Worm (Caenorhabditis elegans) whole organism, L2 larva: ENCODE data around the gene srh-99.
"Not testable (repeated sequence)": the region's sequence is repeated elsewhere in the genome, so short reads cannot be mapped to it uniquely, and the experiment has no call there.

Experiments
- C34F6.9 ChIP-seq: fragments of 150-350 bp; optimal IDR thresholded peaks from 2 replicates; lab custom pipeline; 2014; ENCODE audit warnings: missing biosample characterization, missing genetic modification characterization
- Y55F3AM.14 ChIP-seq: fragments of 200-800 bp; sonication (Bioruptor generic); optimal IDR thresholded peaks from 2 replicates; lab custom pipeline; 2018; ENCODE audit warnings: mild to moderate bottlenecking, missing genetic modification characterization, missing compliant biosample characterization
- ZK546.5 ChIP-seq: sonication (generic microtip); optimal IDR thresholded peaks from 2 replicates; lab custom pipeline; 2017; ENCODE audit warnings: missing biosample characterization, missing genetic modification characterization
- alr-1 ChIP-seq: fragments of 150-350 bp; optimal IDR thresholded peaks from 2 replicates; lab custom pipeline; 2014; ENCODE audit warnings: missing biosample characterization, missing genetic modification characterization
- ama-1 ChIP-seq: fragments of 150-350 bp; optimal IDR thresholded peaks from 2 replicates; lab custom pipeline; 2018; ENCODE audit warnings: inconsistent platforms
- blmp-1 ChIP-seq: sonication (generic microtip); optimal IDR thresholded peaks from 2 replicates; lab custom pipeline; 2017; ENCODE audit warnings: missing genetic modification characterization, mild to moderate bottlenecking, missing compliant biosample characterization, antibody characterized with exemption, moderate library complexity; ENCODE audit not compliant: insufficient read depth
- ceh-16 ChIP-seq: fragments of 150-350 bp; optimal IDR thresholded peaks from 2 replicates; lab custom pipeline; 2014; ENCODE audit warnings: missing biosample characterization, missing genetic modification characterization
- ceh-82 ChIP-seq: fragments of 150-350 bp; optimal IDR thresholded peaks from 2 replicates; lab custom pipeline; 2014; ENCODE audit warnings: missing biosample characterization, missing genetic modification characterization
- crh-2 ChIP-seq: sonication (generic microtip); optimal IDR thresholded peaks from 2 replicates; lab custom pipeline; 2017; ENCODE audit warnings: missing biosample characterization, missing genetic modification characterization
- egl-27 ChIP-seq: sonication (generic microtip); optimal IDR thresholded peaks from 3 replicates; lab custom pipeline; 2017; ENCODE audit warnings: missing biosample characterization, missing genetic modification reagents, missing genetic modification characterization
- elt-1 ChIP-seq: fragments of 150-350 bp; optimal IDR thresholded peaks from 2 replicates; lab custom pipeline; 2014; ENCODE audit warnings: missing biosample characterization, missing genetic modification characterization
- fos-1 ChIP-seq: fragments of 150-350 bp; optimal IDR thresholded peaks from 2 replicates; lab custom pipeline; 2014; ENCODE audit warnings: missing biosample characterization, missing genetic modification characterization
- lin-11 ChIP-seq: fragments of 150-350 bp; sonication (generic microtip); optimal IDR thresholded peaks from 2 replicates; lab custom pipeline; 2014; ENCODE audit warnings: missing biosample characterization, missing genetic modification characterization, inconsistent platforms, mixed read lengths
- lin-13 ChIP-seq: fragments of 150-350 bp; optimal IDR thresholded peaks from 2 replicates; lab custom pipeline; 2014; ENCODE audit warnings: missing biosample characterization, missing genetic modification reagents, missing genetic modification characterization
- lin-39 ChIP-seq: fragments of 150-350 bp; optimal IDR thresholded peaks from 2 replicates; lab custom pipeline; 2014; ENCODE audit warnings: missing biosample characterization, missing genetic modification reagents, missing genetic modification characterization
- lsy-2 ChIP-seq, 2 experiments: fragments of 150-350 bp in 1 of 2; sonication (generic microtip) in 1 of 2; optimal IDR thresholded peaks; 2 replicates each; lab custom pipeline; 2014 to 2017; ENCODE audit warnings: missing biosample characterization in 2 of 2, missing genetic modification characterization in 2 of 2
- mab-5 ChIP-seq: fragments of 150-350 bp; optimal IDR thresholded peaks from 2 replicates; lab custom pipeline; 2014; ENCODE audit warnings: missing biosample characterization, missing genetic modification characterization
- mbf-1 ChIP-seq: sonication (generic microtip); optimal IDR thresholded peaks from 2 replicates; lab custom pipeline; 2017; ENCODE audit warnings: missing biosample characterization, missing genetic modification characterization
- nhr-10 ChIP-seq: sonication (generic microtip); optimal IDR thresholded peaks from 2 replicates; lab custom pipeline; 2017; ENCODE audit warnings: missing biosample characterization, missing genetic modification characterization
- nhr-11 ChIP-seq: fragments of 150-350 bp; optimal IDR thresholded peaks from 2 replicates; lab custom pipeline; 2014; ENCODE audit warnings: missing biosample characterization, missing genetic modification characterization
- nhr-129 ChIP-seq: fragments of 150-350 bp; optimal IDR thresholded peaks from 2 replicates; lab custom pipeline; 2014; ENCODE audit warnings: missing biosample characterization, missing genetic modification characterization
- nhr-21 ChIP-seq: fragments of 150-350 bp; optimal IDR thresholded peaks from 2 replicates; lab custom pipeline; 2014; ENCODE audit warnings: missing biosample characterization, missing genetic modification characterization
- nhr-23 ChIP-seq: fragments of 150-350 bp; optimal IDR thresholded peaks from 2 replicates; lab custom pipeline; 2014; ENCODE audit warnings: missing biosample characterization, missing genetic modification reagents, missing genetic modification characterization
- nhr-237 ChIP-seq: fragments of 150-350 bp; optimal IDR thresholded peaks from 2 replicates; lab custom pipeline; 2014; ENCODE audit warnings: missing biosample characterization, missing genetic modification characterization
- nhr-25 ChIP-seq: fragments of 150-350 bp; sonication (generic microtip); optimal IDR thresholded peaks from 3 replicates; lab custom pipeline; 2014; ENCODE audit warnings: missing biosample characterization, missing genetic modification characterization
- nhr-6 ChIP-seq: fragments of 150-350 bp; optimal IDR thresholded peaks from 2 replicates; lab custom pipeline; 2014; ENCODE audit warnings: missing biosample characterization, missing genetic modification characterization
- peb-1 ChIP-seq: fragments of 150-350 bp; optimal IDR thresholded peaks from 2 replicates; lab custom pipeline; 2014; ENCODE audit warnings: missing biosample characterization, missing genetic modification characterization
- skn-1 ChIP-seq: sonication (generic microtip); optimal IDR thresholded peaks from 2 replicates; lab custom pipeline; 2017; ENCODE audit warnings: missing biosample characterization, missing genetic modification characterization
- sma-3 ChIP-seq: sonication (generic microtip); optimal IDR thresholded peaks from 2 replicates; lab custom pipeline; 2016; ENCODE audit warnings: missing genetic modification reagents, missing genetic modification characterization, missing compliant biosample characterization
- sma-9 ChIP-seq, 2 experiments: fragments of 150-350 bp in 1 of 2; sonication (generic microtip) in 1 of 2; optimal IDR thresholded peaks; 2 replicates each; lab custom pipeline; 2014 to 2016; ENCODE audit warnings: missing genetic modification characterization in 2 of 2, mild to moderate bottlenecking in 1 of 2, missing biosample characterization in 1 of 2, missing compliant biosample characterization in 1 of 2, missing genetic modification reagents in 1 of 2, moderate library complexity in 1 of 2
- unc-55 ChIP-seq: fragments of 150-350 bp; sonication (generic microtip); optimal IDR thresholded peaks from 3 replicates; lab custom pipeline; 2014; ENCODE audit warnings: missing biosample characterization, missing genetic modification reagents, missing genetic modification characterization
- unc-62 ChIP-seq: fragments of 150-350 bp; optimal IDR thresholded peaks from 2 replicates; lab custom pipeline; 2014; ENCODE audit warnings: missing biosample characterization, missing genetic modification reagents, missing genetic modification characterization
- zag-1 ChIP-seq: fragments of 150-350 bp; optimal IDR thresholded peaks from 2 replicates; lab custom pipeline; 2014; ENCODE audit warnings: missing biosample characterization, missing genetic modification characterization
- ztf-11 ChIP-seq: sonication (generic microtip); optimal IDR thresholded peaks from 2 replicates; lab custom pipeline; 2017; ENCODE audit warnings: missing biosample characterization, missing genetic modification characterization
- ztf-4 ChIP-seq: fragments of 150-350 bp; optimal IDR thresholded peaks from 2 replicates; lab custom pipeline; 2014; ENCODE audit warnings: missing biosample characterization, missing genetic modification characterization

Gene srh-99

ce11 chrII:3716455-3716854 lies at the start of gene srh-99:
srh-99 (minus strand) TSS chrII:3716555.
- no peak for TF ChIP-seq nhr-23 (tag; lab: Kevin White, UChicago)
- TF ChIP-seq unc-62 (GFP tag; lab: Kevin White, UChicago), result no peak
- TF ChIP-seq zag-1 (tag; lab: Kevin White, UChicago), result no peak
- no peak for TF ChIP-seq nhr-10 (tag; lab: Kevin White, UChicago)
- no peak for TF ChIP-seq alr-1 (tag; lab: Kevin White, UChicago)
- TF ChIP-seq unc-55 (GFP tag; lab: Kevin White, UChicago), result no peak
- TF ChIP-seq elt-1 (tag; lab: Kevin White, UChicago), result no peak
- no peak for TF ChIP-seq mbf-1
- no peak for TF ChIP-seq C34F6.9 (tag; lab: Kevin White, UChicago)
- no peak for TF ChIP-seq lin-13
- no peak for TF ChIP-seq nhr-11 (tag; lab: Kevin White, UChicago)
- no peak for TF ChIP-seq ztf-4 (tag; lab: Kevin White, UChicago)

ce11 chrII:3764486-3764885 lies 48.1 kb upstream of the srh-99 start, which contains the start of gene srx-112:
srx-112 (minus strand) TSS chrII:3764586.
- TF ChIP-seq nhr-11 (tag; lab: Kevin White, UChicago) (no peak), unc-55 (GFP tag; lab: Kevin White, UChicago) (no peak), ztf-11 (tag; lab: Kevin White, UChicago) (no peak)

- not testable (repeated sequence) for TF ChIP-seq nhr-129; ztf-4 (tag; lab: Kevin White, UChicago); nhr-11 (tag; lab: Kevin White, UChicago)
These were observed 45.2 kb upstream of the srh-99 start, which contains the start of gene T24E12.6 for ce11 chrII:3761599-3761998. T24E12.6 (minus strand) TSS chrII:3761699.

- TF ChIP-seq C34F6.9 (tag; lab: Kevin White, UChicago) (no peak), lin-11 (tag; lab: Kevin White, UChicago) (no peak), ceh-16 (tag; lab: Kevin White, UChicago) (no peak), ceh-82 (tag; lab: Kevin White, UChicago) (no peak), nhr-25 (tag; lab: Kevin White, UChicago) (no peak), ztf-4 (tag; lab: Kevin White, UChicago) (no peak), mbf-1 (no peak), nhr-11 (tag; lab: Kevin White, UChicago) (no peak), peb-1 (tag; lab: Kevin White, UChicago) (no peak), crh-2 (no peak), nhr-23 (tag; lab: Kevin White, UChicago) (no peak), sma-9 (GFP tag; optimal IDR thresholded peaks at IDR 0.05; lab: Kevin White, UChicago) (no peak), sma-9 (tag; optimal IDR thresholded peaks at IDR 0.05; lab: Kevin White, UChicago) (no peak), lsy-2 (tag; optimal IDR thresholded peaks at IDR 0.05; lab: Kevin White, UChicago) (no peak), ZK546.5 (tag; lab: Kevin White, UChicago) (no peak), egl-27 (tag; lab: Kevin White, UChicago) (no peak), fos-1 (tag; lab: Kevin White, UChicago) (no peak), skn-1 (no peak), blmp-1 (no peak), nhr-237 (no peak)
These were observed 42.7 kb upstream of the srh-99 start, which contains the start of gene T24E12.12 for ce11 chrII:3759010-3759409. T24E12.12 (plus strand) TSS chrII:3759290.

ce11 chrII:3757499-3757898 lies 41.1 kb upstream of the srh-99 start, which contains the start of gene srx-111:
srx-111 (plus strand) TSS chrII:3757799.
- TF ChIP-seq nhr-6 (tag; lab: Kevin White, UChicago), result no peak
- TF ChIP-seq peb-1 (tag; lab: Kevin White, UChicago), result no peak
- TF ChIP-seq Y55F3AM.14, result no peak
- TF ChIP-seq ztf-4 (tag; lab: Kevin White, UChicago), result no peak
- TF ChIP-seq alr-1 (tag; lab: Kevin White, UChicago), result no peak
- TF ChIP-seq nhr-11 (tag; lab: Kevin White, UChicago), result no peak
- TF ChIP-seq lin-11 (tag; lab: Kevin White, UChicago), result no peak
- TF ChIP-seq mab-5 (tag; lab: Kevin White, UChicago), result no peak
- no peak for TF ChIP-seq sma-3 (GFP tag; lab: Kevin White, UChicago)
- no peak for TF ChIP-seq ama-1
- no peak for TF ChIP-seq nhr-23 (tag; lab: Kevin White, UChicago)
- TF ChIP-seq ztf-11 (tag; lab: Kevin White, UChicago), result no peak
- no peak for TF ChIP-seq lin-39 (tag; lab: Kevin White, UChicago)
- no peak for TF ChIP-seq mbf-1
- TF ChIP-seq nhr-21 (tag; lab: Kevin White, UChicago), result no peak
- TF ChIP-seq fos-1 (tag; lab: Kevin White, UChicago), result no peak
- no peak for TF ChIP-seq nhr-237
- TF ChIP-seq, all 48 proteins: peak for 0
